Worm (Caenorhabditis elegans) whole organism, L1 larva: ENCODE measurements around the gene rol-6.

Experiments
- F16B12.6 ChIP-seq: fragments of 150-350 bp; optimal IDR thresholded peaks from 2 replicates; lab custom pipeline; 2014; ENCODE audit warnings: missing biosample characterization, missing genetic modification characterization
- aha-1 ChIP-seq: fragments of 150-350 bp; optimal IDR thresholded peaks from 2 replicates; lab custom pipeline; 2014; ENCODE audit warnings: missing biosample characterization, missing genetic modification characterization
- ceh-63 ChIP-seq: fragments of 200-800 bp; sonication (Bioruptor generic); optimal IDR thresholded peaks from 2 replicates; lab custom pipeline; 2018; ENCODE audit warnings: mild to moderate bottlenecking, missing genetic modification characterization, missing compliant biosample characterization
- ceh-82 ChIP-seq, 3 experiments: fragments of 150-350 bp in 1 of 3; sonication (generic microtip) in 2 of 3; optimal IDR thresholded peaks; 2 replicates each; lab custom pipeline; 2014 to 2017; ENCODE audit warnings: missing biosample characterization in 3 of 3, missing genetic modification characterization in 3 of 3
- ces-1 ChIP-seq: fragments of 150-350 bp; optimal IDR thresholded peaks from 2 replicates; lab custom pipeline; 2014; ENCODE audit warnings: missing biosample characterization, missing genetic modification reagents, missing genetic modification characterization
- efl-1 ChIP-seq, 4 experiments: fragments of 150-350 bp; optimal IDR thresholded peaks in 3 of 4; peaks in 1 of 4; 1 replicate in 1 of 4; 2 replicates in 3 of 4; lab custom pipeline; 2014; ENCODE audit warnings: missing biosample characterization in 2 of 4, missing genetic modification characterization in 2 of 4, missing genetic modification reagents in 2 of 4
- efl-3 ChIP-seq: fragments of 200-800 bp; sonication (Bioruptor generic); optimal IDR thresholded peaks from 2 replicates; lab custom pipeline; 2018; ENCODE audit warnings: mild to moderate bottlenecking, missing genetic modification characterization, missing compliant biosample characterization
- egl-27 ChIP-seq, 2 experiments: fragments of 150-350 bp in 1 of 2; sonication (generic microtip); optimal IDR thresholded peaks; 3 replicates each; lab custom pipeline; 2017 to 2018; ENCODE audit warnings: missing biosample characterization in 2 of 2, missing genetic modification characterization in 2 of 2, missing genetic modification reagents in 2 of 2
- elt-2 ChIP-seq: sonication (generic microtip); optimal IDR thresholded peaks from 2 replicates; lab custom pipeline; 2016; ENCODE audit warnings: missing genetic modification characterization, mild to moderate bottlenecking, inconsistent platforms, missing compliant biosample characterization, missing genetic modification reagents
- elt-3 ChIP-seq, 6 experiments: fragments of 150-350 bp in 1 of 6; sonication (generic microtip); optimal IDR thresholded peaks; 2 replicates each; lab custom pipeline; 2017 to 2018; ENCODE audit warnings: missing biosample characterization in 6 of 6, missing genetic modification characterization in 6 of 6, inconsistent platforms in 1 of 6
- fkh-8 ChIP-seq: sonication (generic microtip); optimal IDR thresholded peaks from 2 replicates; lab custom pipeline; 2016; ENCODE audit warnings: mild to moderate bottlenecking, missing genetic modification characterization, missing compliant biosample characterization
- hlh-17 ChIP-seq: fragments of 200-800 bp; sonication (Bioruptor generic); optimal IDR thresholded peaks from 2 replicates; lab custom pipeline; 2018; ENCODE audit warnings: missing genetic modification characterization, mild to moderate bottlenecking, missing compliant biosample characterization, moderate library complexity, borderline replicate concordance
- jun-1 ChIP-seq: fragments of 150-350 bp; optimal IDR thresholded peaks from 2 replicates; lab custom pipeline; 2014; ENCODE audit warnings: missing biosample characterization, missing genetic modification reagents, missing genetic modification characterization
- lin-14 ChIP-seq: fragments of 200-800 bp; sonication (Bioruptor generic); optimal IDR thresholded peaks from 2 replicates; lab custom pipeline; 2018; ENCODE audit warnings: mild to moderate bottlenecking, missing genetic modification characterization, moderate library complexity, missing compliant biosample characterization
- lin-15B ChIP-seq: fragments of 150-350 bp; sonication (generic microtip); optimal IDR thresholded peaks from 3 replicates; lab custom pipeline; 2014; ENCODE audit warnings: missing biosample characterization, missing genetic modification characterization
- lin-35 ChIP-seq, 2 experiments: fragments of 150-350 bp; optimal IDR thresholded peaks; 2 replicates each; lab custom pipeline; 2014; ENCODE audit warnings: missing biosample characterization in 2 of 2, missing genetic modification characterization in 2 of 2, missing genetic modification reagents in 2 of 2
- lin-39 ChIP-seq: fragments of 150-350 bp; optimal IDR thresholded peaks from 2 replicates; lab custom pipeline; 2014; ENCODE audit warnings: missing biosample characterization, missing genetic modification reagents, missing genetic modification characterization
- lsy-2 ChIP-seq, 2 experiments: fragments of 150-350 bp; optimal IDR thresholded peaks; 2 replicates each; lab custom pipeline; 2014; ENCODE audit warnings: missing biosample characterization in 2 of 2, missing genetic modification characterization in 2 of 2
- mab-9 ChIP-seq: fragments of 200-800 bp; sonication (Bioruptor generic); IDR thresholded peaks from 2 replicates; pipeline ENCODE4 v1.3.6; 2022; ENCODE audit warnings: missing genetic modification reagents, missing genetic modification characterization, missing compliant biosample characterization
- mep-1 ChIP-seq: fragments of 150-350 bp; optimal IDR thresholded peaks from 2 replicates; lab custom pipeline; 2014; ENCODE audit warnings: missing biosample characterization, missing genetic modification characterization
- nhr-20 ChIP-seq: sonication (generic microtip); optimal IDR thresholded peaks from 2 replicates; lab custom pipeline; 2016; ENCODE audit warnings: mild to moderate bottlenecking, missing genetic modification characterization, missing compliant biosample characterization
- nhr-47 ChIP-seq: sonication (generic microtip); optimal IDR thresholded peaks from 2 replicates; lab custom pipeline; 2016; ENCODE audit warnings: mild to moderate bottlenecking, missing genetic modification characterization, moderate library complexity, missing compliant biosample characterization
- nhr-71 ChIP-seq: sonication (generic microtip); optimal IDR thresholded peaks from 2 replicates; lab custom pipeline; 2016; ENCODE audit warnings: mild to moderate bottlenecking, missing genetic modification characterization, moderate library complexity, missing compliant biosample characterization
- nhr-84 ChIP-seq: sonication (generic microtip); optimal IDR thresholded peaks from 2 replicates; lab custom pipeline; 2017; ENCODE audit warnings: missing biosample characterization, missing genetic modification characterization
- pqm-1 ChIP-seq: sonication (generic microtip); optimal IDR thresholded peaks from 3 replicates; lab custom pipeline; 2017; ENCODE audit warnings: missing biosample characterization, missing genetic modification characterization
- rnt-1 ChIP-seq: sonication (generic microtip); optimal IDR thresholded peaks from 2 replicates; lab custom pipeline; 2016; ENCODE audit warnings: mild to moderate bottlenecking, missing genetic modification characterization, moderate library complexity, missing compliant biosample characterization
- snpc-4 ChIP-seq: fragments of 150-350 bp; optimal IDR thresholded peaks from 2 replicates; lab custom pipeline; 2014; ENCODE audit warnings: missing biosample characterization, missing genetic modification characterization
- snu-23 ChIP-seq: sonication (generic microtip); optimal IDR thresholded peaks from 2 replicates; lab custom pipeline; 2016; ENCODE audit warnings: missing genetic modification characterization, missing compliant biosample characterization
- sptf-1 ChIP-seq: fragments of 150-350 bp; optimal IDR thresholded peaks from 2 replicates; lab custom pipeline; 2014; ENCODE audit warnings: missing biosample characterization, missing genetic modification characterization
- swsn-7 ChIP-seq: sonication (generic microtip); optimal IDR thresholded peaks from 2 replicates; lab custom pipeline; 2016; ENCODE audit warnings: missing genetic modification characterization, missing compliant biosample characterization
- unc-30 ChIP-seq: sonication (generic microtip); optimal IDR thresholded peaks from 2 replicates; lab custom pipeline; 2017; ENCODE audit warnings: missing biosample characterization, missing genetic modification characterization
- unc-62 ChIP-seq: fragments of 150-350 bp; optimal IDR thresholded peaks from 2 replicates; lab custom pipeline; 2014; ENCODE audit warnings: missing biosample characterization, missing genetic modification reagents, missing genetic modification characterization
- unc-98 ChIP-seq: fragments of 200-800 bp; sonication (Bioruptor generic); IDR thresholded peaks from 2 replicates; pipeline ENCODE4 v1.3.6; 2022; ENCODE audit warnings: missing genetic modification characterization, missing compliant biosample characterization

The rol-6 gene

DNA sequence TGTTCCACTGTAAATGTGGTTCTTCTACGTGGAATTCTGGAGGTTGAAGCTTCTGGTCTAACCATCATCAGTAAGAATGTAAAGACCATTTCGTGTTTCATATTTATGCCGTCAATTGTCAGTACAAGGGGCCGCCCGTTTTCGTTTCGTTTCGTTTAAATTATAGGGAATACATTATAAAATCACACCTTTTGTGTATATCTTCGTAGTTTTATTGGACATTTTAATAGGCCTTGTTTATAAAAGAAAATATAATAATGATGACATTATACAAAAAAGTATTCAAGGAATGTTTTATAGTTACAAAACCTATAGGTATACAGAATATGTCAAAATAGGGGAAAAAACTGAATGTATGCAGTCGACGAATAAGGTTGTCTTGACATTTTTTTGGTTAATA lies 29.1 kb upstream of the rol-6 start, which contains the start of gene ceh-7 (continued):
- TF ChIP-seq hlh-17: no peak
- TF ChIP-seq, all 84 proteins: peak for 0

DNA sequence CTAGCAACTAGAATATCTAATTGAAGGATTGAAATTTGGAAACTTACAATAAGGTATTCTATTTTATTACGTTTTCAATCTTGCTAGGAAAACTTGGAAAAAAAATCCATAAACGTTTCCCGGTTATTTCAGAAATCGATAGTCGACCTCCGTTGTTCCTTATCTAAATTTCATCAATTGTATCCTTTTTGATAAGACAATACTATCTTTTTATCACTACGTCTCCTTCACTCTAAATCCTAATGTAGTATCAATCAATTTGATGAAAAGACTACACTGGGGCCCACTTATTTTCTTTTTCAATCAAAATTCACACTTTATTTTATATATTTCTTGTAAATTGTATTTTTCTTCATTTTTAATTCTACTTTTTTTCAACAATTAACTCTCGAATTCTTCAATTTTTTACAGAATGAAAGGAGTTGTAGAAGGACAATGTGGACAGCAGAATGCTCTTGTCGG lies 28.4 kb upstream of the rol-6 start, which contains the start of gene prx-5:
Gene prx-5 (plus strand): TSS at position 412 of the 462 bp plus-strand sequence.
- TF ChIP-seq efl-3 (GFP tag; lab: Kevin White, UChicago) (no peak), elt-3 (tag; optimal IDR thresholded peaks at IDR 0.05; lab: Kevin White, UChicago) (peak in 1 of 6 experiments; percentile 67), lin-35 (GFP tag; optimal IDR thresholded peaks at IDR 0.05; lab: Kevin White, UChicago) (peak in 1 of 2 experiments; percentile 7), elt-2 (tag; lab: Kevin White, UChicago) (peak; percentile 16)

DNA sequence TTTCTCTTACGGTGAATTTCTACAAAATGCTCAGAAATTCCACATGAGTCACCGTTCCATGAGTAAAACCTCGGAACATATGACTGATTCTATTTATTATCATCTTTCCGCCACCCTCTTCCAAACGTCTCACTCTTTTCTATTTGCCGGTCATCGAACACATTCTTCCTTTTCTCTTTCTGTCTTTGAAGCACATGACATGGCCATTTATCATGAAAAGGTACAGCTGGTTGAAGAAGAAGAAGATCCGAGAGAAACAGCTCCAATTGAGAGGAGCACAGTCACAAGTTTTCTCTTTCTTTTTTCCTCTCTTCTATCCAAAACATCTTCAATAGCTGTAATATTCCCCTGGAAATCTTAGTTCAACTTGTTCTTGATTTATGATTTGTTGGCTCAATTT lies 25.8 kb upstream of the rol-6 start, which contains the start of gene cup-16:
Gene cup-16 (plus strand): TSS at position 132 of the 400 bp plus-strand sequence.
- no peak for TF ChIP-seq hlh-17
- peak; percentile 80 for TF ChIP-seq lin-14 (GFP tag; lab: Kevin White, UChicago)
- TF ChIP-seq ceh-63 (GFP tag; lab: Kevin White, UChicago): no peak
- no peak for TF ChIP-seq egl-27 (tag; optimal IDR thresholded peaks at IDR 0.05; lab: Kevin White, UChicago)
- no peak for TF ChIP-seq ceh-82 (tag; optimal IDR thresholded peaks at IDR 0.05; lab: Kevin White, UChicago)
- TF ChIP-seq snpc-4 (tag; lab: Kevin White, UChicago): no peak
- peak; percentile 78 for TF ChIP-seq rnt-1 (tag; lab: Kevin White, UChicago)
- no peak for TF ChIP-seq sptf-1 (tag; lab: Kevin White, UChicago)
- TF ChIP-seq nhr-71: peak; percentile 79
- TF ChIP-seq snu-23 (GFP tag; lab: Kevin White, UChicago): peak; percentile 14
- no peak for TF ChIP-seq pqm-1
- peak; percentile 20 to 50 for TF ChIP-seq lsy-2 (tag; optimal IDR thresholded peaks at IDR 0.05; lab: Kevin White, UChicago)
- no peak for TF ChIP-seq swsn-7 (tag; lab: Kevin White, UChicago)
- no peak for TF ChIP-seq unc-62 (GFP tag; lab: Kevin White, UChicago)
- TF ChIP-seq ces-1 (GFP tag; lab: Kevin White, UChicago): no peak
- TF ChIP-seq jun-1 (tag; lab: Kevin White, UChicago): no peak
- TF ChIP-seq nhr-84 (tag; lab: Kevin White, UChicago): no peak
- no peak for TF ChIP-seq efl-1 (optimal IDR thresholded peaks at IDR 0.05; lab: Kevin White, UChicago)
- peak in 1 of 2 experiments; percentile 88 for TF ChIP-seq efl-1 (GFP tag; optimal IDR thresholded peaks at IDR 0.05 in 1 of 2; lab: Kevin White, UChicago)
- TF ChIP-seq lin-39: peak; percentile 65
- TF ChIP-seq unc-98 (GFP tag; lab: Robert Waterston, UW): no peak
- TF ChIP-seq nhr-20 (tag; lab: Kevin White, UChicago): peak; percentile 14

DNA sequence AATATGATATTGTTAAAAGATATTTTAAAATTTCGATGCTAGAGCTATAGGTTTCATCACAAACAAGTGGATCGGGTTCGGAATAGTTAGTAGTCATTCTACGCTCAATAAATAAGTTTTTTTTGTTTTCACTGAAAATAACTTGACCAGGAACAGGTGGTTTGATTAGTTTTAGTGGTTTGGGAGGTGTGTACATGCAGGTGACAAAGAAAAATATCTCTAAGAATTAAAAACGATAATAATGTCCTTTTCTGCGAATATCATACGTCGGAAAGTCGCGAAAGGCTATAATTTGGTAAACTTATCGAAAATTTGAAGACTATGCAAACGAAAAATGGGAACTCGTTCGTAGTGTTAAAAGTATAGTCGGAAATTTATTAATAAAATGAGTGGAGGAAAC lies 22.5 kb upstream of the rol-6 start, which contains the start of gene srg-15:
Gene srg-15 (minus strand): TSS at position 101 of the 400 bp plus-strand sequence.
- TF ChIP-seq F16B12.6 (no peak), egl-27 (tag; optimal IDR thresholded peaks at IDR 0.05; lab: Kevin White, UChicago) (no peak), nhr-47 (tag; lab: Kevin White, UChicago) (peak; percentile 25), nhr-71 (peak; percentile 26), unc-30 (tag; lab: Kevin White, UChicago) (no peak), fkh-8 (peak; percentile 56), mab-9 (GFP tag; lab: Robert Waterston, UW) (no peak), aha-1 (tag; lab: Kevin White, UChicago) (no peak), nhr-20 (tag; lab: Kevin White, UChicago) (no peak), hlh-17 (no peak), mep-1 (tag; lab: Kevin White, UChicago) (no peak), lin-15B (no peak)
